Worm (Caenorhabditis elegans): ENCODE results near the gene srb-5.

DNA sequence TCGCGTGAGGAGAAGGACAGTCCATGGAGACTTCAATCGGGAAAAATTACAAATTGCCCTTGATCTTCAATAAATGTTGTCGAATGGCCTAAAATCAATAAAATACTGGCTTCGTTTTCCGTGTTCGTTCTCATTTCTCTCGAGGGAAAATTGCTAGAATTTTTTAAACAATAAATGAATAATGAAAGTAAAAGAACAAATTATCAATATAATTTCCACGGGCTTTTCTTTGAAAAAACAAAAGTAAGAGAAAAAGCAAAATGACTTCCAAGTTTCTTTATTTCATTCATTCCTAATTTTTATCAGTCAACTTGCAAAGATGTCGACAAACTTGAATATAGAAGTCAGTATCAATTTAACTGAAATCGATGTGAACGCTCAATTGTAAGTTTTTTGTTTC, 49.5 kb upstream of the srb-5 start, which contains the start of gene C34F11.1:
- TF ChIP-seq him-1 (tag; optimal IDR thresholded peaks at IDR 0.05): no peak
- no peak for TF ChIP-seq dao-5 (tag; optimal IDR thresholded peaks at IDR 0.05)
- no peak for TF ChIP-seq W03F9.2 (tag; optimal IDR thresholded peaks at IDR 0.05)
